Worm (Caenorhabditis elegans) whole organism, L1 larva: ENCODE data around the gene rps-3.

ENCODE experiments used
- C04F5.9 ChIP-seq: sonication (generic microtip); optimal IDR thresholded peaks from 2 replicates; lab custom pipeline; 2016; ENCODE audit warnings: missing genetic modification characterization, missing compliant biosample characterization
- F16B12.6 ChIP-seq: fragments of 150-350 bp; optimal IDR thresholded peaks from 2 replicates; lab custom pipeline; 2014; ENCODE audit warnings: missing biosample characterization, missing genetic modification characterization
- ceh-88 ChIP-seq: fragments of 200-800 bp; sonication (Bioruptor generic); IDR thresholded peaks from 2 replicates; pipeline ENCODE4 v1.3.6; 2022; ENCODE audit warnings: missing genetic modification characterization, missing compliant biosample characterization
- ceh-90 ChIP-seq: sonication (generic microtip); optimal IDR thresholded peaks from 2 replicates; lab custom pipeline; 2016; ENCODE audit warnings: missing genetic modification characterization, missing compliant biosample characterization
- efl-1 ChIP-seq, 4 experiments: fragments of 150-350 bp; optimal IDR thresholded peaks in 3 of 4; peaks in 1 of 4; 1 replicate in 1 of 4; 2 replicates in 3 of 4; lab custom pipeline; 2014; ENCODE audit warnings: missing biosample characterization in 2 of 4, missing genetic modification characterization in 2 of 4, missing genetic modification reagents in 2 of 4
- elt-2 ChIP-seq: sonication (generic microtip); optimal IDR thresholded peaks from 2 replicates; lab custom pipeline; 2016; ENCODE audit warnings: missing genetic modification characterization, mild to moderate bottlenecking, inconsistent platforms, missing compliant biosample characterization, missing genetic modification reagents
- fkh-10 ChIP-seq: sonication (generic microtip); optimal IDR thresholded peaks from 2 replicates; lab custom pipeline; 2017; ENCODE audit warnings: missing biosample characterization, missing genetic modification reagents, missing genetic modification characterization
- fkh-8 ChIP-seq: sonication (generic microtip); optimal IDR thresholded peaks from 2 replicates; lab custom pipeline; 2016; ENCODE audit warnings: mild to moderate bottlenecking, missing genetic modification characterization, missing compliant biosample characterization
- grh-1 ChIP-seq: fragments of 200-800 bp; sonication (Bioruptor generic); IDR thresholded peaks from 2 replicates; pipeline ENCODE4 v1.3.6; 2022; ENCODE audit warnings: missing genetic modification reagents, missing genetic modification characterization, missing compliant biosample characterization
- hlh-17 ChIP-seq: fragments of 200-800 bp; sonication (Bioruptor generic); optimal IDR thresholded peaks from 2 replicates; lab custom pipeline; 2018; ENCODE audit warnings: missing genetic modification characterization, mild to moderate bottlenecking, missing compliant biosample characterization, moderate library complexity, borderline replicate concordance
- hlh-4 ChIP-seq: sonication (generic microtip); optimal IDR thresholded peaks from 2 replicates; lab custom pipeline; 2016; ENCODE audit warnings: mild to moderate bottlenecking, missing genetic modification characterization, missing compliant biosample characterization
- irx-1 ChIP-seq: sonication (generic microtip); optimal IDR thresholded peaks from 2 replicates; lab custom pipeline; 2016; ENCODE audit warnings: missing genetic modification characterization, missing compliant biosample characterization
- isw-1 ChIP-seq: fragments of 200-800 bp; sonication (Bioruptor generic); IDR thresholded peaks from 2 replicates; pipeline ENCODE4 v1.3.6; 2022; ENCODE audit warnings: missing genetic modification characterization, missing compliant biosample characterization
- lin-14 ChIP-seq: fragments of 200-800 bp; sonication (Bioruptor generic); optimal IDR thresholded peaks from 2 replicates; lab custom pipeline; 2018; ENCODE audit warnings: mild to moderate bottlenecking, missing genetic modification characterization, moderate library complexity, missing compliant biosample characterization
- lin-15B ChIP-seq: fragments of 150-350 bp; sonication (generic microtip); optimal IDR thresholded peaks from 3 replicates; lab custom pipeline; 2014; ENCODE audit warnings: missing biosample characterization, missing genetic modification characterization
- lin-35 ChIP-seq, 2 experiments: fragments of 150-350 bp; optimal IDR thresholded peaks; 2 replicates each; lab custom pipeline; 2014; ENCODE audit warnings: missing biosample characterization in 2 of 2, missing genetic modification characterization in 2 of 2, missing genetic modification reagents in 2 of 2
- lir-3 ChIP-seq: sonication (generic microtip); optimal IDR thresholded peaks from 2 replicates; lab custom pipeline; 2016; ENCODE audit warnings: mild to moderate bottlenecking, missing genetic modification characterization, moderate library complexity, missing compliant biosample characterization; ENCODE audit not compliant: poor library complexity
- mdl-1 ChIP-seq, 2 experiments: fragments of 150-350 bp; optimal IDR thresholded peaks; 2 replicates each; lab custom pipeline; 2014 to 2017; ENCODE audit warnings: missing biosample characterization in 2 of 2, missing genetic modification characterization in 2 of 2, inconsistent platforms in 1 of 2
- mef-2 ChIP-seq: fragments of 150-350 bp; optimal IDR thresholded peaks from 2 replicates; lab custom pipeline; 2014; ENCODE audit warnings: missing biosample characterization, missing genetic modification characterization
- nhr-20 ChIP-seq: sonication (generic microtip); optimal IDR thresholded peaks from 2 replicates; lab custom pipeline; 2016; ENCODE audit warnings: mild to moderate bottlenecking, missing genetic modification characterization, missing compliant biosample characterization
- nhr-47 ChIP-seq: sonication (generic microtip); optimal IDR thresholded peaks from 2 replicates; lab custom pipeline; 2016; ENCODE audit warnings: mild to moderate bottlenecking, missing genetic modification characterization, moderate library complexity, missing compliant biosample characterization
- nhr-71 ChIP-seq: sonication (generic microtip); optimal IDR thresholded peaks from 2 replicates; lab custom pipeline; 2016; ENCODE audit warnings: mild to moderate bottlenecking, missing genetic modification characterization, moderate library complexity, missing compliant biosample characterization
- nhr-76 ChIP-seq: sonication (generic microtip); optimal IDR thresholded peaks from 2 replicates; lab custom pipeline; 2017; ENCODE audit warnings: missing biosample characterization, missing genetic modification characterization
- nhr-85 ChIP-seq: sonication (generic microtip); peaks from one replicate; lab custom pipeline; 2016; ENCODE audit warnings: missing genetic modification characterization, inconsistent platforms, missing compliant biosample characterization
- nhr-90 ChIP-seq: sonication (generic microtip); optimal IDR thresholded peaks from 2 replicates; lab custom pipeline; 2016; ENCODE audit warnings: mild to moderate bottlenecking, missing genetic modification characterization, missing compliant biosample characterization; ENCODE audit not compliant: poor library complexity
- pag-3 ChIP-seq: sonication (generic microtip); optimal IDR thresholded peaks from 2 replicates; lab custom pipeline; 2017; ENCODE audit warnings: missing genetic modification characterization, mild to moderate bottlenecking, missing compliant biosample characterization, antibody characterized with exemption, borderline replicate concordance; ENCODE audit not compliant: insufficient read depth
- pqm-1 ChIP-seq: sonication (generic microtip); optimal IDR thresholded peaks from 3 replicates; lab custom pipeline; 2017; ENCODE audit warnings: missing biosample characterization, missing genetic modification characterization
- skn-1 ChIP-seq: fragments of 150-350 bp; optimal IDR thresholded peaks from 2 replicates; lab custom pipeline; 2014; ENCODE audit warnings: missing biosample characterization, missing genetic modification characterization
- snpc-4 ChIP-seq: fragments of 150-350 bp; optimal IDR thresholded peaks from 2 replicates; lab custom pipeline; 2014; ENCODE audit warnings: missing biosample characterization, missing genetic modification characterization
- sptf-1 ChIP-seq: fragments of 150-350 bp; optimal IDR thresholded peaks from 2 replicates; lab custom pipeline; 2014; ENCODE audit warnings: missing biosample characterization, missing genetic modification characterization
- swsn-7 ChIP-seq: sonication (generic microtip); optimal IDR thresholded peaks from 2 replicates; lab custom pipeline; 2016; ENCODE audit warnings: missing genetic modification characterization, missing compliant biosample characterization
- tbx-2 ChIP-seq: sonication (generic microtip); optimal IDR thresholded peaks from 2 replicates; lab custom pipeline; 2016; ENCODE audit warnings: missing genetic modification characterization, missing compliant biosample characterization
- unc-62 ChIP-seq: fragments of 150-350 bp; optimal IDR thresholded peaks from 2 replicates; lab custom pipeline; 2014; ENCODE audit warnings: missing biosample characterization, missing genetic modification reagents, missing genetic modification characterization
- xbp-1 ChIP-seq: sonication (generic microtip); optimal IDR thresholded peaks from 2 replicates; lab custom pipeline; 2016; ENCODE audit warnings: missing genetic modification characterization, missing compliant biosample characterization
- zag-1 ChIP-seq: fragments of 150-350 bp; optimal IDR thresholded peaks from 2 replicates; lab custom pipeline; 2014; ENCODE audit warnings: missing biosample characterization, missing genetic modification characterization
- ztf-11 ChIP-seq, 2 experiments: sonication (generic microtip); optimal IDR thresholded peaks; 2 replicates each; lab custom pipeline; 2016 to 2017; ENCODE audit warnings: missing genetic modification characterization in 2 of 2, missing biosample characterization in 1 of 2, missing compliant biosample characterization in 1 of 2

Gene rps-3

ce11 chrIII:6177631-6178030 is 29.0 kb upstream of the rps-3 start:
- TF ChIP-seq swsn-7 (no peak), elt-2 (tag; lab: Kevin White, UChicago) (peak; percentile 33), fkh-10 (GFP tag; lab: Kevin White, UChicago) (no peak)

ce11 chrIII:6178586-6178985 is 28.0 kb upstream of the rps-3 start, which contains the start of gene F42A10.7:
F42A10.7 (minus strand) TSS chrIII:6178686.
- no peak for TF ChIP-seq nhr-76 (tag; lab: Kevin White, UChicago)
- no peak for TF ChIP-seq ztf-11 (tag; optimal IDR thresholded peaks at IDR 0.05; lab: Kevin White, UChicago)
- no peak for TF ChIP-seq nhr-85 (tag; lab: Kevin White, UChicago)
- TF ChIP-seq fkh-8 (tag; lab: Kevin White, UChicago), result no peak
- no peak for TF ChIP-seq C04F5.9 (tag; lab: Kevin White, UChicago)
- no peak for TF ChIP-seq F16B12.6 (tag; lab: Kevin White, UChicago)
- TF ChIP-seq nhr-47, result no peak
- TF ChIP-seq ceh-90 (tag; lab: Kevin White, UChicago), result no peak
- TF ChIP-seq elt-2 (tag; lab: Kevin White, UChicago), result no peak
- TF ChIP-seq xbp-1 (tag; lab: Kevin White, UChicago), result no peak
- no peak for TF ChIP-seq irx-1
- no peak for TF ChIP-seq zag-1 (tag; lab: Kevin White, UChicago)
- no peak for TF ChIP-seq pag-3 (tag; lab: Kevin White, UChicago)
- no peak for TF ChIP-seq sptf-1 (tag; lab: Kevin White, UChicago)
- TF ChIP-seq grh-1 (GFP tag; lab: Robert Waterston, UW), result no peak

- TF ChIP-seq pqm-1 (tag; lab: Kevin White, UChicago) (no peak), fkh-8 (tag; lab: Kevin White, UChicago) (no peak), C04F5.9 (tag; lab: Kevin White, UChicago) (no peak), sptf-1 (tag; lab: Kevin White, UChicago) (no peak), hlh-4 (no peak), nhr-71 (peak; percentile 21), nhr-85 (tag; lab: Kevin White, UChicago) (no peak), skn-1 (no peak), isw-1 (no peak), hlh-17 (GFP tag; lab: Kevin White, UChicago) (no peak), efl-1 (optimal IDR thresholded peaks at IDR 0.05; lab: Kevin White, UChicago) (no peak), efl-1 (GFP tag; optimal IDR thresholded peaks at IDR 0.05 in 1 of 2; lab: Kevin White, UChicago) (peak in 1 of 2 experiments; percentile 76), swsn-7 (no peak), lin-35 (GFP tag; optimal IDR thresholded peaks at IDR 0.05; lab: Kevin White, UChicago) (peak in 1 of 2 experiments; percentile 5), lin-15B (no peak), unc-62 (GFP tag; lab: Kevin White, UChicago) (no peak), fkh-10 (GFP tag; lab: Kevin White, UChicago) (no peak), elt-2 (tag; lab: Kevin White, UChicago) (peak; percentile 95), tbx-2 (tag; lab: Kevin White, UChicago) (no peak), mdl-1 (tag; optimal IDR thresholded peaks at IDR 0.05; lab: Kevin White, UChicago) (peak in 1 of 2 experiments; percentile 49), ceh-88 (GFP tag; lab: Robert Waterston, UW) (no peak), nhr-20 (tag; lab: Kevin White, UChicago) (peak; percentile 44), snpc-4 (no peak)
These were observed 27.5 kb upstream of the rps-3 start for ce11 chrIII:6179062-6179461.

- TF ChIP-seq nhr-85 (tag; lab: Kevin White, UChicago), result peak; percentile 32
- TF ChIP-seq nhr-71, result peak; percentile 37
- TF ChIP-seq nhr-20 (tag; lab: Kevin White, UChicago), result peak; percentile 31
- TF ChIP-seq lin-35 (GFP tag; optimal IDR thresholded peaks at IDR 0.05; lab: Kevin White, UChicago), result peak in 1 of 2 experiments; percentile 50
- TF ChIP-seq mef-2 (tag; lab: Kevin White, UChicago), result no peak
- no peak for TF ChIP-seq ceh-88 (GFP tag; lab: Robert Waterston, UW)
- TF ChIP-seq elt-2 (tag; lab: Kevin White, UChicago), result peak; percentile 96
- no peak for TF ChIP-seq lir-3 (tag; lab: Kevin White, UChicago)
- TF ChIP-seq nhr-90 (tag; lab: Kevin White, UChicago), result peak; percentile 1
- peak; percentile 31 for TF ChIP-seq lin-14 (GFP tag; lab: Kevin White, UChicago)
These were observed 26.3 kb upstream of the rps-3 start for ce11 chrIII:6180294-6180693.
